Fruit fly (Drosophila melanogaster): ENCODE results near the gene tll.

tll gene

dm6 chr3R:30817246-30817645 is 34.9 kb upstream of the tll start (continued):
- TF ChIP-seq row (GFP tag; IDR thresholded peaks at IDR 0.05) (peak; percentile 92), nmo (GFP tag; optimal IDR thresholded peaks at IDR 0.05) (peak; percentile 91), Sry-β (GFP tag; optimal IDR thresholded peaks at IDR 0.05) (no peak), CG7839 (tag; optimal IDR thresholded peaks at IDR 0.05) (peak; percentile 92), gem (tag; optimal IDR thresholded peaks at IDR 0.05) (peak; percentile 93), gro (GFP tag; optimal IDR thresholded peaks at IDR 0.05) (no peak), lov (optimal IDR thresholded peaks at IDR 0.05) (no peak), lov (GFP tag; IDR thresholded peaks at IDR 0.05) (peak; percentile 65; the same call in 1 of the 3 replicates), stc (GFP tag; IDR thresholded peaks at IDR 0.05) (peak; percentile 68; the same call in 1 of the 2 replicates), CG14965 (GFP tag; optimal IDR thresholded peaks at IDR 0.05; ENCODE audit: borderline replicate concordance) (peak; percentile 24), ftz-f1 (GFP tag; optimal IDR thresholded peaks at IDR 0.05) (no peak), zf30C (GFP tag; optimal IDR thresholded peaks at IDR 0.05) (peak; percentile 82), dpn (GFP tag; optimal IDR thresholded peaks at IDR 0.05) (peak; percentile 82 to 91), exex (tag; optimal IDR thresholded peaks at IDR 0.05) (peak; percentile 47), br (optimal IDR thresholded peaks at IDR 0.05) (no peak), run (tag; optimal IDR thresholded peaks at IDR 0.05) (peak; percentile 31), Chrac-16 (GFP tag; optimal IDR thresholded peaks at IDR 0.05) (peak; percentile 86), CG32767 (GFP tag; IDR thresholded peaks at IDR 0.05) (peak; percentile 62), Hr3 (GFP tag; optimal IDR thresholded peaks at IDR 0.05) (peak; percentile 86), Stat92E (GFP tag; optimal IDR thresholded peaks at IDR 0.05) (peak in 1 of 3 experiments; percentile 89), CG9437 (GFP tag; optimal IDR thresholded peaks at IDR 0.05) (peak; percentile 77), ash1 (GFP tag; optimal IDR thresholded peaks at IDR 0.05) (no peak), Myb (GFP tag; optimal IDR thresholded peaks at IDR 0.05) (peak; percentile 50), tio (GFP tag; optimal IDR thresholded peaks at IDR 0.05) (peak; percentile 85), gcm (GFP tag; optimal IDR thresholded peaks at IDR 0.05) (peak; percentile 89), E2f1 (GFP tag; IDR thresholded peaks at IDR 0.05) (peak; percentile 72), otp (GFP tag; IDR thresholded peaks at IDR 0.05) (peak; percentile 83), fru (optimal IDR thresholded peaks at IDR 0.05) (no peak), CG1647 (GFP tag; optimal IDR thresholded peaks at IDR 0.05) (peak; percentile 66), CG4730 (GFP tag; IDR thresholded peaks at IDR 0.05) (peak; percentile 43; the same call in 1 of the 2 replicates), Hand (GFP tag; optimal IDR thresholded peaks at IDR 0.05) (peak; percentile 74), CG2678 (tag; optimal IDR thresholded peaks at IDR 0.05) (peak; percentile 91), CG4424 (GFP tag; optimal IDR thresholded peaks at IDR 0.05) (peak; percentile 88), NC2β (GFP tag; optimal IDR thresholded peaks at IDR 0.05) (peak; percentile 82), luna (GFP tag; optimal IDR thresholded peaks at IDR 0.05) (no peak), CG4404 (GFP tag; IDR thresholded peaks at IDR 0.05) (peak; percentile 53), Ssrp (tag; optimal IDR thresholded peaks at IDR 0.05) (peak; percentile 88), hb (GFP tag; IDR thresholded peaks at IDR 0.05; ENCODE audit: partially characterized antibody) (no peak), CG12942 (GFP tag; optimal IDR thresholded peaks at IDR 0.05) (peak; percentile 63), zen2 (GFP tag; IDR thresholded peaks at IDR 0.05; ENCODE audit: partially characterized antibody) (no peak), insv (GFP tag; optimal IDR thresholded peaks at IDR 0.05) (peak in 1 of 2 experiments; percentile 19), hbn (GFP tag; IDR thresholded peaks at IDR 0.05; ENCODE audit: partially characterized antibody) (no peak), danr (GFP tag; IDR thresholded peaks at IDR 0.05) (peak; percentile 62; the same call in 1 of the 2 replicates), tup (GFP tag; optimal IDR thresholded peaks at IDR 0.05) (peak; percentile 73), gcm2 (GFP tag; optimal IDR thresholded peaks at IDR 0.05) (peak; percentile 66), CG12219 (GFP tag; optimal IDR thresholded peaks at IDR 0.05) (peak; percentile 86), CG13894 (tag; optimal IDR thresholded peaks at IDR 0.05) (peak; percentile 70), Xrp1 (GFP tag; IDR thresholded peaks at IDR 0.05) (peak; percentile 85), Scr (GFP tag; IDR thresholded peaks at IDR 0.05; ENCODE audit: partially characterized antibody) (no peak), CG43689 (GFP tag; IDR thresholded peaks at IDR 0.05) (peak; percentile 10; the same call in 1 of the 2 replicates), da (GFP tag; optimal IDR thresholded peaks at IDR 0.05) (no peak)
